Fruit fly (Drosophila melanogaster): ENCODE measurements around the gene Irbp18.

Gene Irbp18

dm6 chr3L:11094279-11094678 is 3.7 kb downstream of the Irbp18 start:
- TF ChIP-seq EcR (GFP tag; optimal IDR thresholded peaks at IDR 0.05) = peak; percentile 56
- TF ChIP-seq CG9948 (tag; optimal IDR thresholded peaks at IDR 0.05) = no peak

dm6 chr3L:11093046-11093520 is 4.9 kb downstream of the Irbp18 start, which contains the start of gene JIL-1:
Gene JIL-1 (minus strand): TSS chr3L:11093193.
- TF ChIP-seq CG4496 (GFP tag; IDR thresholded peaks at IDR 0.05) = peak; percentile 50; the same call in 2 of the 3 replicates
- peak; percentile 41 for TF ChIP-seq CG8159 (tag; optimal IDR thresholded peaks at IDR 0.05)
- no peak for TF ChIP-seq CG12605 (GFP tag; IDR thresholded peaks at IDR 0.05)
- TF ChIP-seq CG17806 (tag; optimal IDR thresholded peaks at IDR 0.05) = peak; percentile 14
- peak; percentile 44 for TF ChIP-seq Pif1B (GFP tag; optimal IDR thresholded peaks at IDR 0.05)
- TF ChIP-seq CG10348 (GFP tag; IDR thresholded peaks at IDR 0.05) = no peak
- TF ChIP-seq CG8301 (tag; optimal IDR thresholded peaks at IDR 0.05) = peak; percentile 5
- TF ChIP-seq CG9948 (tag; optimal IDR thresholded peaks at IDR 0.05) = no peak
- TF ChIP-seq Ets98B (GFP tag; IDR thresholded peaks at IDR 0.05) = peak; percentile 77
- TF ChIP-seq CG32121 (GFP tag; IDR thresholded peaks at IDR 0.05) = peak; percentile 38; the same call in 1 of the 2 replicates
- no peak for TF ChIP-seq CG34367 (tag; optimal IDR thresholded peaks at IDR 0.05)
- TF ChIP-seq CG13204 (GFP tag; optimal IDR thresholded peaks at IDR 0.05) = no peak
- 0 out of 2 replicates have a peak, but pooled peaks have one; percentile 10 for TF ChIP-seq rn (GFP tag; IDR thresholded peaks at IDR 0.05)
- no peak for TF ChIP-seq gl (tag; optimal IDR thresholded peaks at IDR 0.05)
- peak; percentile 20 for TF ChIP-seq Snoo (tag; optimal IDR thresholded peaks at IDR 0.05)
- TF ChIP-seq EcR (GFP tag; optimal IDR thresholded peaks at IDR 0.05) = no peak
- TF ChIP-seq Pif1A (GFP tag; optimal IDR thresholded peaks at IDR 0.05) = peak; percentile 44
- peak; percentile 42 for TF ChIP-seq CG15710 (tag; optimal IDR thresholded peaks at IDR 0.05)
- TF ChIP-seq D1 (tag; optimal IDR thresholded peaks at IDR 0.05) = peak; percentile 57
- TF ChIP-seq CG14655 (GFP tag; optimal IDR thresholded peaks at IDR 0.05) = peak; percentile 21
- peak; percentile 69 for TF ChIP-seq fd96Ca (GFP tag; IDR thresholded peaks at IDR 0.05)

dm6 chr3L:11092610-11092961 is 5.4 kb downstream of the Irbp18 start:
- TF ChIP-seq CG12605 (GFP tag; IDR thresholded peaks at IDR 0.05) (no peak), fd96Ca (GFP tag; IDR thresholded peaks at IDR 0.05) (no peak), rn (GFP tag; IDR thresholded peaks at IDR 0.05) (no peak), Ets98B (GFP tag; IDR thresholded peaks at IDR 0.05) (no peak), CG8301 (tag; optimal IDR thresholded peaks at IDR 0.05) (no peak), Pif1B (GFP tag; optimal IDR thresholded peaks at IDR 0.05) (no peak), EcR (GFP tag; optimal IDR thresholded peaks at IDR 0.05) (no peak), CG4496 (GFP tag; IDR thresholded peaks at IDR 0.05) (no peak), CG17806 (tag; optimal IDR thresholded peaks at IDR 0.05) (no peak), Snoo (tag; optimal IDR thresholded peaks at IDR 0.05) (no peak), CG8159 (tag; optimal IDR thresholded peaks at IDR 0.05) (no peak), CG14655 (GFP tag; optimal IDR thresholded peaks at IDR 0.05) (no peak)

- TF ChIP-seq rn (GFP tag; IDR thresholded peaks at IDR 0.05) (no peak), CG8159 (tag; optimal IDR thresholded peaks at IDR 0.05) (peak; percentile 25), gl (tag; optimal IDR thresholded peaks at IDR 0.05) (no peak), CG34367 (tag; optimal IDR thresholded peaks at IDR 0.05) (no peak), CG4496 (GFP tag; IDR thresholded peaks at IDR 0.05) (peak; percentile 50), CG12605 (GFP tag; IDR thresholded peaks at IDR 0.05) (0 out of 2 replicates have a peak, but pooled peaks have one; percentile 21), Pif1B (GFP tag; optimal IDR thresholded peaks at IDR 0.05) (peak; percentile 50), fd96Ca (GFP tag; IDR thresholded peaks at IDR 0.05) (peak; percentile 52; the same call in 1 of the 3 replicates), D1 (tag; optimal IDR thresholded peaks at IDR 0.05) (no peak), CG9948 (tag; optimal IDR thresholded peaks at IDR 0.05) (no peak), CG10348 (GFP tag; IDR thresholded peaks at IDR 0.05) (no peak), CG8301 (tag; optimal IDR thresholded peaks at IDR 0.05) (peak; percentile 4), Snoo (tag; optimal IDR thresholded peaks at IDR 0.05) (peak; percentile 60), EcR (GFP tag; optimal IDR thresholded peaks at IDR 0.05) (no peak), CG15710 (tag; optimal IDR thresholded peaks at IDR 0.05) (peak; percentile 23), CG13204 (GFP tag; optimal IDR thresholded peaks at IDR 0.05) (peak; percentile 34), Pif1A (GFP tag; optimal IDR thresholded peaks at IDR 0.05) (peak; percentile 36), Ets98B (GFP tag; IDR thresholded peaks at IDR 0.05) (peak; percentile 49), CG17806 (tag; optimal IDR thresholded peaks at IDR 0.05) (no peak), CG14655 (GFP tag; optimal IDR thresholded peaks at IDR 0.05) (peak; percentile 33), CG32121 (GFP tag; IDR thresholded peaks at IDR 0.05) (peak; percentile 57; the same call in 1 of the 2 replicates)
These were observed 5.9 kb downstream of the Irbp18 start for dm6 chr3L:11091943-11092609.

- TF ChIP-seq CG14655 (GFP tag; optimal IDR thresholded peaks at IDR 0.05) = peak; percentile 71
- peak; percentile 63 for TF ChIP-seq CG32121 (GFP tag; IDR thresholded peaks at IDR 0.05)
- TF ChIP-seq D1 (tag; optimal IDR thresholded peaks at IDR 0.05) = no peak
- no peak for TF ChIP-seq CG17806 (tag; optimal IDR thresholded peaks at IDR 0.05)
- peak; percentile 49 for TF ChIP-seq Ets98B (GFP tag; IDR thresholded peaks at IDR 0.05)
- TF ChIP-seq rn (GFP tag; IDR thresholded peaks at IDR 0.05) = no peak
- TF ChIP-seq CG15710 (tag; optimal IDR thresholded peaks at IDR 0.05) = no peak
- TF ChIP-seq Pif1B (GFP tag; optimal IDR thresholded peaks at IDR 0.05) = peak; percentile 72
- peak; percentile 39 for TF ChIP-seq CG9948 (tag; optimal IDR thresholded peaks at IDR 0.05)
- TF ChIP-seq CG4496 (GFP tag; IDR thresholded peaks at IDR 0.05) = no peak
- peak; percentile 59 for TF ChIP-seq CG8301 (tag; optimal IDR thresholded peaks at IDR 0.05)
- peak; percentile 63 for TF ChIP-seq Pif1A (GFP tag; optimal IDR thresholded peaks at IDR 0.05)
- no peak for TF ChIP-seq EcR (GFP tag; optimal IDR thresholded peaks at IDR 0.05)
- no peak for TF ChIP-seq CG12605 (GFP tag; IDR thresholded peaks at IDR 0.05)
- peak; percentile 31 for TF ChIP-seq CG8159 (tag; optimal IDR thresholded peaks at IDR 0.05)
- TF ChIP-seq Snoo (tag; optimal IDR thresholded peaks at IDR 0.05) = peak; percentile 38
- no peak for TF ChIP-seq gl (tag; optimal IDR thresholded peaks at IDR 0.05)
- TF ChIP-seq CG34367 (tag; optimal IDR thresholded peaks at IDR 0.05) = no peak
- TF ChIP-seq CG10348 (GFP tag; IDR thresholded peaks at IDR 0.05) = no peak
- no peak; the same call in 2 of the 3 replicates for TF ChIP-seq fd96Ca (GFP tag; IDR thresholded peaks at IDR 0.05)
- no peak for TF ChIP-seq CG13204 (GFP tag; optimal IDR thresholded peaks at IDR 0.05)
These were observed 8.1 kb downstream of the Irbp18 start for dm6 chr3L:11089805-11090440.

Measured in whole organism, pupa.